Worm (Caenorhabditis elegans) whole organism, early embryonic: ENCODE measurements around the gene sdz-23.

Experiments used
- B0310.2 ChIP-seq: sonication (generic microtip); optimal IDR thresholded peaks from 2 replicates; lab custom pipeline; 2016; ENCODE audit warnings: mild to moderate bottlenecking, missing genetic modification characterization, missing compliant biosample characterization
- F13C5.2 ChIP-seq: sonication (generic microtip); optimal IDR thresholded peaks from 2 replicates; lab custom pipeline; 2017; ENCODE audit warnings: mild to moderate bottlenecking, missing genetic modification characterization, inconsistent platforms, missing compliant biosample characterization
- aly-1 ChIP-seq: sonication (generic microtip); optimal IDR thresholded peaks from 2 replicates; lab custom pipeline; 2016; ENCODE audit warnings: missing genetic modification characterization, missing compliant biosample characterization
- ama-1 ChIP-seq: fragments of 150-350 bp; optimal IDR thresholded peaks from 2 replicates; lab custom pipeline; 2014
- ceh-13 ChIP-seq: fragments of 200-800 bp; sonication (Bioruptor generic); optimal IDR thresholded peaks from 2 replicates; lab custom pipeline; 2018; ENCODE audit warnings: mild to moderate bottlenecking, missing genetic modification characterization, missing compliant biosample characterization
- ceh-36 ChIP-seq: sonication (generic microtip); optimal IDR thresholded peaks from 2 replicates; lab custom pipeline; 2016; ENCODE audit warnings: missing genetic modification characterization, inconsistent platforms, missing compliant biosample characterization
- ets-7 ChIP-seq: sonication (generic microtip); optimal IDR thresholded peaks from 2 replicates; lab custom pipeline; 2016; ENCODE audit warnings: missing genotype, missing genetic modification characterization, missing compliant biosample characterization
- flt-1 ChIP-seq: fragments of 200-800 bp; sonication (Bioruptor generic); IDR thresholded peaks from 2 replicates; pipeline ENCODE4 v1.3.6; 2022; ENCODE audit warnings: missing genetic modification characterization, missing compliant biosample characterization
- hmbx-1 ChIP-seq: sonication (generic microtip); optimal IDR thresholded peaks from 2 replicates; lab custom pipeline; 2016; ENCODE audit warnings: mild to moderate bottlenecking, missing genetic modification characterization, missing compliant biosample characterization
- hmg-4 ChIP-seq: fragments of 200-800 bp; sonication (Bioruptor generic); optimal IDR thresholded peaks from 2 replicates; lab custom pipeline; 2018; ENCODE audit warnings: mild to moderate bottlenecking, missing genetic modification characterization, missing compliant biosample characterization
- hnd-1 ChIP-seq: sonication (generic microtip); optimal IDR thresholded peaks from 2 replicates; lab custom pipeline; 2016; ENCODE audit warnings: missing genetic modification characterization, missing compliant biosample characterization
- pes-1 ChIP-seq: fragments of 200-800 bp; sonication (Bioruptor generic); IDR thresholded peaks from 2 replicates; pipeline ENCODE4 v1.3.6; 2022; ENCODE audit warnings: missing genetic modification reagents, missing genetic modification characterization, missing compliant biosample characterization
- scrt-1 ChIP-seq: fragments of 200-800 bp; sonication (Bioruptor generic); IDR thresholded peaks from 2 replicates; pipeline ENCODE4 v1.3.6; 2022; ENCODE audit warnings: missing genetic modification characterization, missing compliant biosample characterization
- sea-1 ChIP-seq: fragments of 200-800 bp; sonication (Bioruptor generic); conservative IDR thresholded peaks from 2 replicates; pipeline ENCODE4 v1.3.6; 2022; ENCODE audit warnings: missing genetic modification characterization, missing compliant biosample characterization
- tbx-11 ChIP-seq: fragments of 200-800 bp; sonication (Bioruptor generic); IDR thresholded peaks from 2 replicates; pipeline ENCODE4 v1.3.6; 2022; ENCODE audit warnings: missing genetic modification characterization, missing compliant biosample characterization
- tbx-37 ChIP-seq: fragments of 200-800 bp; sonication (Bioruptor generic); conservative IDR thresholded peaks from 2 replicates; pipeline ENCODE4 v1.3.6; 2022; ENCODE audit warnings: missing genetic modification reagents, missing genetic modification characterization, missing compliant biosample characterization
- tra-4 ChIP-seq: sonication (generic microtip); optimal IDR thresholded peaks from 2 replicates; lab custom pipeline; 2017; ENCODE audit warnings: missing genetic modification characterization, missing compliant biosample characterization

sdz-23 gene

DNA sequence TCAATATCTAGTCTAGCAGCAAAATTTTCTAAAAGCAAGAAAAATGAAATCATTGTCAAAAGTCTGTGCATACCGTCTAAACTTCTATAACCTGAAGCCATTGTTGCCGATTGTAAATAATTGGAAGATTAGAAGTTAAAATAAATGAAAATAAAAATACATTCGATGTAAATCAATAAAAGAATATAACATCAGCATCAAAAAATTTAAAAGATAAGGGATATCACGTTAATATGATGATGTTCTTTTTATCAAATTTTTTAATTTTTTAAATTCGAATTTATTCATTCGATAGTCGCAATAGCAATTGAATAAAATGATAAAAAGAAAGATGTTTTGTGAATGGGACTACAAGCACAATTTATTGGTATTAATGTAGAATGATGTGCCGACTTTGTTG lies 14.3 kb upstream of the sdz-23 start, which contains the start of gene C09H5.7:
Gene C09H5.7 (minus strand): TSS at position 101 of the 400 bp plus-strand sequence.
- no peak for TF ChIP-seq flt-1 (GFP tag; lab: Robert Waterston, UW)
- no peak for TF ChIP-seq B0310.2 (tag; lab: Kevin White, UChicago)

DNA sequence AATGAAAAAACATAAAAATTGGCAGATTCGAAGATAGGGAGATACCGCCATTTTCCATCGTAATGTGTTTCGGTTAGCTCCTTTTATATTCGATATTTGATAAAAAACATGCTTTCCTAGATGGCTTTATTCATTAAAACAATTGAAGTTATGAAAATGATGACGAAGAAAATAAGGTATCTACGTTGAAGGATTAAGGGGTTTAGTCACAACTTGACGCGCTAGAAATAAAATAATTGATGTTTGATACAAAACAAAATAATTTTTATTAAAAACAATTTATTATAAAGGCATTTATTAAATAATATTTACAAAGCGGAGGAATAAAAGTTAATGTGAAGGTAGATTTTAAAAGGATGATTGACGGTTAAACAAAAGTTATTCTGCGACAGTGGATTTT lies 8.8 kb upstream of the sdz-23 start, which contains the start of gene str-130:
Gene str-130 (minus strand): TSS at position 101 of the 400 bp plus-strand sequence.
- TF ChIP-seq ceh-13 (GFP tag; lab: Kevin White, UChicago) (no peak), F13C5.2 (tag; lab: Kevin White, UChicago) (no peak), aly-1 (tag; lab: Kevin White, UChicago) (no peak), scrt-1 (GFP tag; lab: Robert Waterston, UW) (no peak)

DNA sequence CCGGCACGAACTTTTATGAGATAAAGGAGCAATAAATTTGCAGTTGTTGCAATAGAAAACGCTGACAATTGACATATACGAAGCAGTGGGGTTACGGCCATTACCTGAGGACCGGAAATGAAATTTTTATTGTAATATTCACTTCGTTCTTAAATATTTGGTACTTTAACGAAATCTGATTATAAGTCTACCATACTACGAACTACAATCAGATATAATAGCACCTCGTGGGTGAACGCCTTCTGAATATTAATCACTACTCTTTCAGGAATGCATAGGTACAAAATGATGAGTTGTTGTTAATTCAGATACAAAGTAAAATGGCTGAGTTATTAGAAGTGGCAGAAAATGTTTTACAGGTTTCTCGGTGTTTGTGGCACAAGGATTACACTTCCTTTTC lies 7.0 kb upstream of the sdz-23 start, which contains the start of gene str-129:
Gene str-129 (minus strand): TSS at position 101 of the 400 bp plus-strand sequence.
- no peak for TF ChIP-seq aly-1 (tag; lab: Kevin White, UChicago)
- no peak for TF ChIP-seq F13C5.2 (tag; lab: Kevin White, UChicago)
- TF ChIP-seq hmg-4 (GFP tag; lab: Kevin White, UChicago) = no peak
- no peak for TF ChIP-seq ama-1
- no peak for TF ChIP-seq pes-1
- TF ChIP-seq sea-1 (GFP tag; lab: Robert Waterston, UW) = no peak
- no peak for TF ChIP-seq flt-1 (GFP tag; lab: Robert Waterston, UW)
- no peak for TF ChIP-seq scrt-1 (GFP tag; lab: Robert Waterston, UW)
- no peak for TF ChIP-seq tra-4 (tag; lab: Kevin White, UChicago)
- TF ChIP-seq ets-7 (tag; lab: Kevin White, UChicago) = no peak
- TF ChIP-seq hmbx-1 (tag; lab: Kevin White, UChicago) = no peak
- TF ChIP-seq ceh-13 (GFP tag; lab: Kevin White, UChicago) = no peak
- no peak for TF ChIP-seq tbx-11 (GFP tag; lab: Robert Waterston, UW)
- TF ChIP-seq ceh-36 (tag; lab: Kevin White, UChicago) = no peak
- no peak for TF ChIP-seq tbx-37 (GFP tag; lab: Robert Waterston, UW)
- TF ChIP-seq hnd-1 = no peak
- TF ChIP-seq B0310.2 (tag; lab: Kevin White, UChicago) = no peak

DNA sequence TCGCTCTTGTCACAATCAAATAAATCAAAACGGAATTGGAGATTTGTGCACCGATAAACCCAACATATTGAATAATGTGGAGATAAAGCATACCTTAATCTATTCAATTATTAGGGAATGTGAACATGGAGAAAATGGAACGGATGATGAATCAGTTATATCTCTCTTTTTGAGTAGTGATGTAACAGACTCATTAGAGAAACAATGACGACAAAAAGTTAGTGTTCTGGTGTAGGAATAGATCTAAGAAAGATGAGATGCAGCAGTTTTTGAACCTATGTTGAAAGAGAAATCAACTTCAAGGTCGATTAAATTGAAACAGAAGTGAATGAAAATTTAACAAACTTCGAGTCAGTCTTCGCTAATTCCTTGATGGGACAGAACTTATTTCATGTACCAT lies 4.0 kb upstream of the sdz-23 start, which contains the start of gene str-146:
Gene str-146 (minus strand): TSS at position 101 of the 400 bp plus-strand sequence.
- TF ChIP-seq hmg-4 (GFP tag; lab: Kevin White, UChicago) = no peak
- TF ChIP-seq hnd-1 = no peak
- TF ChIP-seq tra-4 (tag; lab: Kevin White, UChicago) = no peak
- TF ChIP-seq flt-1 (GFP tag; lab: Robert Waterston, UW) = no peak
- TF ChIP-seq F13C5.2 (tag; lab: Kevin White, UChicago) = no peak
- no peak for TF ChIP-seq B0310.2 (tag; lab: Kevin White, UChicago)
- TF ChIP-seq tbx-11 (GFP tag; lab: Robert Waterston, UW) = no peak
- TF ChIP-seq ama-1 = no peak
- no peak for TF ChIP-seq aly-1 (tag; lab: Kevin White, UChicago)
- no peak for TF ChIP-seq scrt-1 (GFP tag; lab: Robert Waterston, UW)
- no peak for TF ChIP-seq tbx-37 (GFP tag; lab: Robert Waterston, UW)
- no peak for TF ChIP-seq ceh-13 (GFP tag; lab: Kevin White, UChicago)
- TF ChIP-seq hmbx-1 (tag; lab: Kevin White, UChicago) = no peak
- no peak for TF ChIP-seq sea-1 (GFP tag; lab: Robert Waterston, UW)
- TF ChIP-seq pes-1 = no peak
- TF ChIP-seq ets-7 (tag; lab: Kevin White, UChicago) = no peak
- TF ChIP-seq ceh-36 (tag; lab: Kevin White, UChicago) = no peak

DNA sequence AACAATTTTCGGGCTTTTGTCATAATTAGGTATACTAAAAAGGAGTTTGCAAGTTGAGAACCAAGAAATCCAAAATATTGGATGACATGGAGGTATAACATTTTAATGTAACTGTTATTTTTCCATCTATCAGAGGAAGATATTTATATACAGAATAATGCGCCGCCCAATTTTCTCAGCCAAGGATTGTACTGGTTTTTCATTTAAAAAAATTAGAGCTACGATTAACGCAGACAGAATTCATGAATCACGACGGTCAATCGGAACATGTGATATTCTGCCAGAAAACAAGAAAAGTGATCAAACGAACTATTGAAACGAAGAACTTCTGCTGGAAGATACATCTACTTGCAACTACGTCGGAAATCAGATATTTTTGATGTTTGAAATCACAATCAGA lies 1.2 kb upstream of the sdz-23 start, which contains the start of gene str-145:
Gene str-145 (minus strand): TSS at position 101 of the 400 bp plus-strand sequence.
- TF ChIP-seq ets-7 (tag; lab: Kevin White, UChicago) = no peak

DNA sequence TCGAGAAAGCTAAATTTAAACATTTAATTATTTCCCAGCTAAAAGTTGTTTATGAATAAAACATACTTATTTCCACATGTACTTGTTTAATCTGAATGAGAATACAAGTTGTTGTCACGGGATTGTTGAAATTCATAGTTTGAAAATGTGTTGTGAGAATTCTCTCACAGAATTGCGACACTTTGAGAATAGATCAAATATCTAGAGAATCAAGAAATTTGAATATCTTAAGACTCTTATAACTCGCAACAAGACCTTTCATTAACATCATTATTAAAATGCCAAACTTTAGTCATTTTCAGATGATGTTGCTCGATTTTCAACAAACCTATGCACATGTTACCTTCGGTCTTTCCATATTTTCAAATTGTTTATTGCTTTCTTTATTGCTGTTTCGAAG lies 3.6 kb downstream of the sdz-23 start, which contains the start of gene str-90:
Gene str-90 (plus strand): TSS at position 301 of the 400 bp plus-strand sequence.
- TF ChIP-seq sea-1 (GFP tag; lab: Robert Waterston, UW) (no peak), scrt-1 (GFP tag; lab: Robert Waterston, UW) (no peak), ama-1 (no peak), B0310.2 (tag; lab: Kevin White, UChicago) (no peak)

DNA sequence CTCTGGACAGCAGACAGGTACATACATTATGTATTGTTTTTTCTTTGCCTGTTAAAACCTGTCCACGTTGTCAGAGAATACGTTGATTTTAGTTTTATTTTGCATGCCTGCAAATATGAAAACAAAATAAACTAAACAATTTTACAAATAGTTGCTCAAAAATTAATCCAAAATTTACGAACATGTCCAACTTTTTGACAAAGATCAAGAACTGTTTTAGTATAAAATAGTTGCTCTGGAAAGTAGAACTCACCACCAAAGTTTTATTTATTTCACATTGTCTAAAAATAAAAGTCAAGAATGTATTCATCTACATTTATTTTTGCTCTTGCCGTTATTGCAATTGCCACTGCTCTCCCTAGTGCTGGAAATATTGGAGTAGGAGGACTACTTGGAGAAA lies 5.1 kb downstream of the sdz-23 start, which contains the start of gene srlf-16:
Gene srlf-16 (plus strand): TSS at position 301 of the 400 bp plus-strand sequence.
- no peak for TF ChIP-seq tbx-11 (GFP tag; lab: Robert Waterston, UW)
- no peak for TF ChIP-seq sea-1 (GFP tag; lab: Robert Waterston, UW)
- TF ChIP-seq hnd-1 = no peak
- no peak for TF ChIP-seq B0310.2 (tag; lab: Kevin White, UChicago)
- no peak for TF ChIP-seq hmbx-1 (tag; lab: Kevin White, UChicago)
- TF ChIP-seq tbx-37 (GFP tag; lab: Robert Waterston, UW) = no peak

DNA sequence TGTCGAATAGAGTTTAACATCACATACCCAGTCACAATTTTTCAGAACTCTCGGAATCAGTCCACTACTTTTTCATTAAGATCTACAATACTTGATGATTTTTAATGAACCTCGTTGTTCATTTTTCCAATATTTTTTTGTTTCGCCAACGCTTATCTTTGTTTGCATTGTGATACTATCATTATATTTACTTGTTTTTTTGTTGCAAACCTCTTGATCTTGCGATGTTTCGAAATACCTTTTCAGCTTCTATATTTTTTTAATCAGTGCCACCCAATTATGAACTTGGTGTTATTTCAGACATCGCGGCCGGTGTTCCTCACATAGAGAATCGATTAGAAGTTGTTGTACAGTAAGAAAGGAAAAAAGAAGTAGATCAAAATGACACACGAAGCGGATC lies 9.3 kb downstream of the sdz-23 start, which contains the start of gene myo-5:
Gene myo-5 (plus strand): TSS at position 301 of the 400 bp plus-strand sequence.
- TF ChIP-seq tbx-11 (GFP tag; lab: Robert Waterston, UW) (no peak), B0310.2 (tag; lab: Kevin White, UChicago) (no peak), hmbx-1 (tag; lab: Kevin White, UChicago) (no peak), hmg-4 (GFP tag; lab: Kevin White, UChicago) (no peak), F13C5.2 (tag; lab: Kevin White, UChicago) (no peak), ama-1 (no peak), pes-1 (no peak), aly-1 (tag; lab: Kevin White, UChicago) (no peak), tbx-37 (GFP tag; lab: Robert Waterston, UW) (no peak), ceh-13 (GFP tag; lab: Kevin White, UChicago) (no peak)
